Worm (Caenorhabditis elegans) whole organism, L1 larva: Measurements from ENCODE around the gene metl-2.

Source experiments
- C16A3.4 ChIP-seq: fragments of 150-350 bp; optimal IDR thresholded peaks from 2 replicates; lab custom pipeline; 2014; ENCODE audit warnings: missing biosample characterization, missing genetic modification characterization
- C34B4.2 ChIP-seq: sonication (generic microtip); optimal IDR thresholded peaks from 2 replicates; lab custom pipeline; 2017; ENCODE audit warnings: mild to moderate bottlenecking, missing genetic modification characterization, missing compliant biosample characterization
- F16B12.6 ChIP-seq: fragments of 150-350 bp; optimal IDR thresholded peaks from 2 replicates; lab custom pipeline; 2014; ENCODE audit warnings: missing biosample characterization, missing genetic modification characterization
- alr-1 ChIP-seq: fragments of 200-800 bp; sonication (Bioruptor generic); optimal IDR thresholded peaks from 2 replicates; lab custom pipeline; 2018; ENCODE audit warnings: borderline replicate concordance, mild to moderate bottlenecking, missing genetic modification characterization, missing compliant biosample characterization
- blmp-1 ChIP-seq: fragments of 150-350 bp; optimal IDR thresholded peaks from 2 replicates; lab custom pipeline; 2014; ENCODE audit warnings: missing biosample characterization, missing genetic modification characterization
- ceh-82 ChIP-seq, 3 experiments: fragments of 150-350 bp in 1 of 3; sonication (generic microtip) in 2 of 3; optimal IDR thresholded peaks; 2 replicates each; lab custom pipeline; 2014 to 2017; ENCODE audit warnings: missing biosample characterization in 3 of 3, missing genetic modification characterization in 3 of 3
- ceh-90 ChIP-seq: sonication (generic microtip); optimal IDR thresholded peaks from 2 replicates; lab custom pipeline; 2016; ENCODE audit warnings: missing genetic modification characterization, missing compliant biosample characterization
- dpl-1 ChIP-seq, 3 experiments: fragments of 150-350 bp in 2 of 3; sonication (generic microtip) in 1 of 3; optimal IDR thresholded peaks; 2 replicates each; lab custom pipeline; 2014 to 2017; ENCODE audit warnings: missing biosample characterization in 3 of 3, missing genetic modification characterization in 3 of 3, missing genetic modification reagents in 3 of 3
- dsc-1 ChIP-seq: sonication (generic microtip); optimal IDR thresholded peaks from 2 replicates; lab custom pipeline; 2016; ENCODE audit warnings: mild to moderate bottlenecking, missing genetic modification characterization, missing compliant biosample characterization
- efl-1 ChIP-seq, 4 experiments: fragments of 150-350 bp; optimal IDR thresholded peaks in 3 of 4; peaks in 1 of 4; 1 replicate in 1 of 4; 2 replicates in 3 of 4; lab custom pipeline; 2014; ENCODE audit warnings: missing biosample characterization in 2 of 4, missing genetic modification characterization in 2 of 4, missing genetic modification reagents in 2 of 4
- elt-3 ChIP-seq, 6 experiments: fragments of 150-350 bp in 1 of 6; sonication (generic microtip); optimal IDR thresholded peaks; 2 replicates each; lab custom pipeline; 2017 to 2018; ENCODE audit warnings: missing biosample characterization in 6 of 6, missing genetic modification characterization in 6 of 6, inconsistent platforms in 1 of 6
- fkh-10 ChIP-seq: sonication (generic microtip); optimal IDR thresholded peaks from 2 replicates; lab custom pipeline; 2017; ENCODE audit warnings: missing biosample characterization, missing genetic modification reagents, missing genetic modification characterization
- fkh-4 ChIP-seq: sonication (generic microtip); optimal IDR thresholded peaks from 2 replicates; lab custom pipeline; 2016; ENCODE audit warnings: missing compliant biosample characterization, missing genetic modification characterization, borderline replicate concordance
- fkh-8 ChIP-seq: sonication (generic microtip); optimal IDR thresholded peaks from 2 replicates; lab custom pipeline; 2016; ENCODE audit warnings: mild to moderate bottlenecking, missing genetic modification characterization, missing compliant biosample characterization
- fos-1 ChIP-seq: fragments of 150-350 bp; optimal IDR thresholded peaks from 2 replicates; lab custom pipeline; 2014; ENCODE audit warnings: missing biosample characterization, missing genetic modification characterization
- grh-1 ChIP-seq: fragments of 200-800 bp; sonication (Bioruptor generic); IDR thresholded peaks from 2 replicates; pipeline ENCODE4 v1.3.6; 2022; ENCODE audit warnings: missing genetic modification reagents, missing genetic modification characterization, missing compliant biosample characterization
- hpl-2 ChIP-seq: fragments of 150-350 bp; optimal IDR thresholded peaks from 2 replicates; lab custom pipeline; 2014; ENCODE audit warnings: missing biosample characterization, missing genetic modification reagents, missing genetic modification characterization
- irx-1 ChIP-seq: sonication (generic microtip); optimal IDR thresholded peaks from 2 replicates; lab custom pipeline; 2016; ENCODE audit warnings: missing genetic modification characterization, missing compliant biosample characterization
- isw-1 ChIP-seq: fragments of 200-800 bp; sonication (Bioruptor generic); IDR thresholded peaks from 2 replicates; pipeline ENCODE4 v1.3.6; 2022; ENCODE audit warnings: missing genetic modification characterization, missing compliant biosample characterization
- jun-1 ChIP-seq: fragments of 150-350 bp; optimal IDR thresholded peaks from 2 replicates; lab custom pipeline; 2014; ENCODE audit warnings: missing biosample characterization, missing genetic modification reagents, missing genetic modification characterization
- lin-13 ChIP-seq: fragments of 150-350 bp; optimal IDR thresholded peaks from 2 replicates; lab custom pipeline; 2014; ENCODE audit warnings: missing biosample characterization, missing genetic modification reagents, missing genetic modification characterization
- lin-15B ChIP-seq: fragments of 150-350 bp; sonication (generic microtip); optimal IDR thresholded peaks from 3 replicates; lab custom pipeline; 2014; ENCODE audit warnings: missing biosample characterization, missing genetic modification characterization
- lin-35 ChIP-seq, 2 experiments: fragments of 150-350 bp; optimal IDR thresholded peaks; 2 replicates each; lab custom pipeline; 2014; ENCODE audit warnings: missing biosample characterization in 2 of 2, missing genetic modification characterization in 2 of 2, missing genetic modification reagents in 2 of 2
- lin-39 ChIP-seq: fragments of 150-350 bp; optimal IDR thresholded peaks from 2 replicates; lab custom pipeline; 2014; ENCODE audit warnings: missing biosample characterization, missing genetic modification reagents, missing genetic modification characterization
- lsy-2 ChIP-seq, 2 experiments: fragments of 150-350 bp; optimal IDR thresholded peaks; 2 replicates each; lab custom pipeline; 2014; ENCODE audit warnings: missing biosample characterization in 2 of 2, missing genetic modification characterization in 2 of 2
- mdl-1 ChIP-seq, 2 experiments: fragments of 150-350 bp; optimal IDR thresholded peaks; 2 replicates each; lab custom pipeline; 2014 to 2017; ENCODE audit warnings: missing biosample characterization in 2 of 2, missing genetic modification characterization in 2 of 2, inconsistent platforms in 1 of 2
- mef-2 ChIP-seq: fragments of 150-350 bp; optimal IDR thresholded peaks from 2 replicates; lab custom pipeline; 2014; ENCODE audit warnings: missing biosample characterization, missing genetic modification characterization
- mep-1 ChIP-seq: fragments of 150-350 bp; optimal IDR thresholded peaks from 2 replicates; lab custom pipeline; 2014; ENCODE audit warnings: missing biosample characterization, missing genetic modification characterization
- nhr-11 ChIP-seq: fragments of 150-350 bp; optimal IDR thresholded peaks from 2 replicates; lab custom pipeline; 2014; ENCODE audit warnings: missing biosample characterization, missing genetic modification characterization
- nhr-19 ChIP-seq: fragments of 200-800 bp; sonication (Bioruptor generic); conservative IDR thresholded peaks from 2 replicates; pipeline ENCODE4 v1.3.6; 2022; ENCODE audit warnings: missing genetic modification characterization, missing compliant biosample characterization
- nhr-20 ChIP-seq: sonication (generic microtip); optimal IDR thresholded peaks from 2 replicates; lab custom pipeline; 2016; ENCODE audit warnings: mild to moderate bottlenecking, missing genetic modification characterization, missing compliant biosample characterization
- nhr-237 ChIP-seq: fragments of 150-350 bp; optimal IDR thresholded peaks from 2 replicates; lab custom pipeline; 2014; ENCODE audit warnings: missing biosample characterization, missing genetic modification characterization
- nhr-76 ChIP-seq: sonication (generic microtip); optimal IDR thresholded peaks from 2 replicates; lab custom pipeline; 2017; ENCODE audit warnings: missing biosample characterization, missing genetic modification characterization
- nhr-77 ChIP-seq: fragments of 150-350 bp; optimal IDR thresholded peaks from 2 replicates; lab custom pipeline; 2014; ENCODE audit warnings: missing biosample characterization, missing genetic modification characterization
- nhr-84 ChIP-seq: sonication (generic microtip); optimal IDR thresholded peaks from 2 replicates; lab custom pipeline; 2017; ENCODE audit warnings: missing biosample characterization, missing genetic modification characterization
- pag-3 ChIP-seq: sonication (generic microtip); optimal IDR thresholded peaks from 2 replicates; lab custom pipeline; 2017; ENCODE audit warnings: missing genetic modification characterization, mild to moderate bottlenecking, missing compliant biosample characterization, antibody characterized with exemption, borderline replicate concordance; ENCODE audit not compliant: insufficient read depth
- pax-3 ChIP-seq: fragments of 200-800 bp; sonication (Bioruptor generic); optimal IDR thresholded peaks from 2 replicates; lab custom pipeline; 2018; ENCODE audit warnings: mild to moderate bottlenecking, missing genetic modification characterization, moderate library complexity, missing compliant biosample characterization
- pqm-1 ChIP-seq: sonication (generic microtip); optimal IDR thresholded peaks from 3 replicates; lab custom pipeline; 2017; ENCODE audit warnings: missing biosample characterization, missing genetic modification characterization
- skn-1 ChIP-seq: fragments of 150-350 bp; optimal IDR thresholded peaks from 2 replicates; lab custom pipeline; 2014; ENCODE audit warnings: missing biosample characterization, missing genetic modification characterization
- snpc-4 ChIP-seq: fragments of 150-350 bp; optimal IDR thresholded peaks from 2 replicates; lab custom pipeline; 2014; ENCODE audit warnings: missing biosample characterization, missing genetic modification characterization
- snu-23 ChIP-seq: sonication (generic microtip); optimal IDR thresholded peaks from 2 replicates; lab custom pipeline; 2016; ENCODE audit warnings: missing genetic modification characterization, missing compliant biosample characterization
- sptf-1 ChIP-seq: fragments of 150-350 bp; optimal IDR thresholded peaks from 2 replicates; lab custom pipeline; 2014; ENCODE audit warnings: missing biosample characterization, missing genetic modification characterization
- swsn-7 ChIP-seq: sonication (generic microtip); optimal IDR thresholded peaks from 2 replicates; lab custom pipeline; 2016; ENCODE audit warnings: missing genetic modification characterization, missing compliant biosample characterization
- tbx-2 ChIP-seq: sonication (generic microtip); optimal IDR thresholded peaks from 2 replicates; lab custom pipeline; 2016; ENCODE audit warnings: missing genetic modification characterization, missing compliant biosample characterization
- unc-130 ChIP-seq: fragments of 150-350 bp; optimal IDR thresholded peaks from 2 replicates; lab custom pipeline; 2017; ENCODE audit warnings: missing biosample characterization, missing genetic modification characterization, inconsistent platforms
- unc-86 ChIP-seq: sonication (generic microtip); optimal IDR thresholded peaks from 2 replicates; lab custom pipeline; 2016; ENCODE audit warnings: missing genetic modification characterization, missing compliant biosample characterization
- xbp-1 ChIP-seq: sonication (generic microtip); optimal IDR thresholded peaks from 2 replicates; lab custom pipeline; 2016; ENCODE audit warnings: missing genetic modification characterization, missing compliant biosample characterization
- zag-1 ChIP-seq: fragments of 150-350 bp; optimal IDR thresholded peaks from 2 replicates; lab custom pipeline; 2014; ENCODE audit warnings: missing biosample characterization, missing genetic modification characterization
- ztf-11 ChIP-seq, 2 experiments: sonication (generic microtip); optimal IDR thresholded peaks; 2 replicates each; lab custom pipeline; 2016 to 2017; ENCODE audit warnings: missing genetic modification characterization in 2 of 2, missing biosample characterization in 1 of 2, missing compliant biosample characterization in 1 of 2

metl-2 gene

DNA sequence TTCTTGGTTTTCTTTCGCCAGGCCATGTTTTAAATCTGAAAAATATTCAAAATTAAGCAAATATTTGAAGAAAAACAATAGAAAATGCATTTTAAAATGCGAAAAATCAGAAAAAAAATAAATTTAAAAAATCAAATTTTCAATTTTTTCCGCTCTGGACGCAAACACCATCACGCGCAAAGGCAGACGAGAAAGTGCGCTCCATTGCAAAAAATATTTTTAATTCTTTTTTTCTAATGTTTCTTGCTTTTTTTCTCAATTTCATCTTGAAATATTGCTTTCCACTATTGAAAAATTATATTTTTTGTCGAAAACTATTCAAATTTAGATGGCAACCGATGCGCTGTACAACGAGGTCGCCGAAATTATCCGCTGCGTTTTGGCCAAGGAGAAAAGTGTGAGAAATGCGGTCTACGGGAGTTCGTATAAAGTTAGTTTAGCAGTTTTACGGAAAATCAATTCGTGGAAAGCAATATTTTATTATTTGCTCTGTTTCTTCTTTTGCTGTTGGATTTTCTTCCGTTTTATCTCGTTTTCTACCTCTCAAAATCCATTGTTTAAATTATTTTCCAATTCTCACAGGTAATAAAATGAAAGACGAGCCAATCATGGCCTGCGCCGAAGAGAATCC is at the start of gene metl-2, which contains the start of the genes pole-4 and nsun-5:
Gene metl-2, plus strand, starts transcription at position 581 of the 631 bp plus-strand sequence.
Gene pole-4, minus strand, starts transcription at position 35 of the 631 bp plus-strand sequence.
Gene nsun-5, plus strand, starts transcription at position 298 of the 631 bp plus-strand sequence.
- TF ChIP-seq ztf-11 (tag; optimal IDR thresholded peaks at IDR 0.05; lab: Kevin White, UChicago) (no peak), nhr-20 (tag; lab: Kevin White, UChicago) (peak; percentile 63), lin-39 (tag; lab: Kevin White, UChicago) (no peak), nhr-77 (tag; lab: Kevin White, UChicago) (peak; percentile 57), hpl-2 (GFP tag; lab: Kevin White, UChicago) (no peak), efl-1 (optimal IDR thresholded peaks at IDR 0.05; lab: Kevin White, UChicago) (peak; percentile 59 to 81), efl-1 (GFP tag; optimal IDR thresholded peaks at IDR 0.05 in 1 of 2; lab: Kevin White, UChicago) (peak; percentile 87 to 98), F16B12.6 (tag; lab: Kevin White, UChicago) (peak; percentile 91), lin-35 (GFP tag; optimal IDR thresholded peaks at IDR 0.05; lab: Kevin White, UChicago) (peak; percentile 81 to 88), nhr-11 (no peak), grh-1 (GFP tag; lab: Robert Waterston, UW) (no peak), lin-15B (tag; lab: Kevin White, UChicago) (peak; percentile 70), irx-1 (tag; lab: Kevin White, UChicago) (no peak), skn-1 (tag; lab: Kevin White, UChicago) (peak; percentile 68), fos-1 (tag; lab: Kevin White, UChicago) (peak; percentile 21), dpl-1 (GFP tag; optimal IDR thresholded peaks at IDR 0.05; lab: Kevin White, UChicago) (peak; percentile 76 to 87 (median 81)), elt-3 (tag; optimal IDR thresholded peaks at IDR 0.05; lab: Kevin White, UChicago) (peak in 1 of 6 experiments; percentile 74), nhr-84 (tag; lab: Kevin White, UChicago) (no peak), alr-1 (tag; lab: Kevin White, UChicago) (no peak), mdl-1 (tag; optimal IDR thresholded peaks at IDR 0.05; lab: Kevin White, UChicago) (peak in 1 of 2 experiments; percentile 36), zag-1 (tag; lab: Kevin White, UChicago) (no peak), C16A3.4 (tag; lab: Kevin White, UChicago) (peak; percentile 57), unc-130 (tag; lab: Kevin White, UChicago) (peak; percentile 37), nhr-19 (GFP tag; lab: Robert Waterston, UW) (peak; percentile 33; the same call in 1 of the 2 replicates), swsn-7 (tag; lab: Kevin White, UChicago) (peak; percentile 52), unc-86 (tag; lab: Kevin White, UChicago) (peak; percentile 31), nhr-76 (tag; lab: Kevin White, UChicago) (no peak), snpc-4 (tag; lab: Kevin White, UChicago) (peak; percentile 72), tbx-2 (peak; percentile 59), nhr-237 (tag; lab: Kevin White, UChicago) (no peak), snu-23 (GFP tag; lab: Kevin White, UChicago) (peak; percentile 71), C34B4.2 (tag; lab: Kevin White, UChicago) (no peak), ceh-82 (tag; optimal IDR thresholded peaks at IDR 0.05; lab: Kevin White, UChicago) (peak; percentile 49 to 54 (median 51)), xbp-1 (tag; lab: Kevin White, UChicago) (peak; percentile 55), fkh-4 (tag; lab: Kevin White, UChicago) (no peak), isw-1 (GFP tag; lab: Robert Waterston, UW) (peak; percentile 63), fkh-8 (tag; lab: Kevin White, UChicago) (peak; percentile 66), pag-3 (no peak), lin-13 (GFP tag; lab: Kevin White, UChicago) (peak; percentile 10), dsc-1 (peak; percentile 27), lsy-2 (tag; optimal IDR thresholded peaks at IDR 0.05; lab: Kevin White, UChicago) (peak; percentile 67 to 85), pqm-1 (tag; lab: Kevin White, UChicago) (no peak), fkh-10 (GFP tag; lab: Kevin White, UChicago) (no peak), pax-3 (tag; lab: Kevin White, UChicago) (no peak), blmp-1 (tag; lab: Kevin White, UChicago) (peak; percentile 54), sptf-1 (no peak), mef-2 (tag; lab: Kevin White, UChicago) (no peak), ceh-90 (tag; lab: Kevin White, UChicago) (no peak), mep-1 (tag; lab: Kevin White, UChicago) (peak; percentile 75), jun-1 (tag; lab: Kevin White, UChicago) (no peak)
